Fruit fly (Drosophila melanogaster) whole organism, embryonic: ENCODE data around the gene CG34462.

ENCODE experiments used
- Ada2b ChIP-seq: fragments of 200-800 bp; sonication (Bioruptor generic); IDR thresholded peaks from 2 replicates; pipeline ENCODE4 v1.3.6; 2022; ENCODE audit warnings: missing biosample characterization, missing genetic modification characterization
- BEAF-32 ChIP-seq: fragments of 200-800 bp; sonication (Bioruptor generic); optimal IDR thresholded peaks from 3 replicates; lab custom pipeline; 2017; ENCODE audit warnings: missing biosample characterization, missing genetic modification characterization, mild to moderate bottlenecking, moderate library complexity, missing genetic modification reagents
- Blimp-1 ChIP-seq: fragments of 200-800 bp; sonication (Bioruptor generic); optimal IDR thresholded peaks from 3 replicates; lab custom pipeline; 2018; ENCODE audit warnings: missing biosample characterization, missing genetic modification characterization, mild to moderate bottlenecking, moderate library complexity, missing genetic modification reagents
- Bteb2 ChIP-seq: fragments of 200-800 bp; sonication (Bioruptor generic); optimal IDR thresholded peaks from 2 replicates; lab custom pipeline; 2016; ENCODE audit warnings: missing biosample characterization, missing genetic modification characterization
- CG10321 ChIP-seq: fragments of 200-800 bp; sonication (Bioruptor generic); IDR thresholded peaks from 2 replicates; pipeline ENCODE4 v1.3.6; 2022; ENCODE audit warnings: missing biosample characterization, missing genetic modification characterization
- CG11398 ChIP-seq: fragments of 200-800 bp; sonication (Bioruptor generic); optimal IDR thresholded peaks from 2 replicates; lab custom pipeline; 2016; ENCODE audit warnings: missing biosample characterization, missing genetic modification characterization
- CG13424 ChIP-seq: fragments of 200-800 bp; sonication (Bioruptor generic); optimal IDR thresholded peaks from 2 replicates; lab custom pipeline; 2019; ENCODE audit warnings: missing biosample characterization, mild to moderate bottlenecking, missing genetic modification characterization, moderate library complexity
- CG13624 ChIP-seq: fragments of 200-800 bp; sonication (Bioruptor generic); optimal IDR thresholded peaks from 2 replicates; lab custom pipeline; 2016; ENCODE audit warnings: missing biosample characterization, missing genetic modification characterization
- CG17612 ChIP-seq: fragments of 200-800 bp; sonication (Bioruptor generic); IDR thresholded peaks from 2 replicates; pipeline ENCODE4 v1.3.6; 2022; ENCODE audit warnings: missing biosample characterization, missing genetic modification characterization
- CG32767 ChIP-seq: fragments of 200-800 bp; sonication (Bioruptor generic); IDR thresholded peaks from 2 replicates; pipeline ENCODE4 v1.3.6; 2022; ENCODE audit warnings: missing biosample characterization, missing genetic modification characterization
- CG4707 ChIP-seq: fragments of 200-800 bp; sonication (Bioruptor generic); optimal IDR thresholded peaks from 2 replicates; lab custom pipeline; 2018; ENCODE audit warnings: missing biosample characterization, mild to moderate bottlenecking, missing genetic modification characterization, moderate library complexity
- CG7745 ChIP-seq: fragments of 200-800 bp; sonication (Bioruptor generic); optimal IDR thresholded peaks from 2 replicates; lab custom pipeline; 2018; ENCODE audit warnings: missing biosample characterization, mild to moderate bottlenecking, missing genetic modification characterization, moderate library complexity
- CG9609 ChIP-seq: fragments of 200-800 bp; sonication (Bioruptor generic); optimal IDR thresholded peaks from 3 replicates; lab custom pipeline; 2016; ENCODE audit warnings: missing biosample characterization, missing genetic modification characterization
- CG9932 ChIP-seq: fragments of 200-800 bp; sonication (Bioruptor generic); IDR thresholded peaks from 2 replicates; pipeline ENCODE4 v1.3.6; 2022; ENCODE audit warnings: missing biosample characterization, missing genetic modification characterization
- CHES-1-like ChIP-seq: fragments of 200-800 bp; sonication (Bioruptor generic); optimal IDR thresholded peaks from 2 replicates; lab custom pipeline; 2016; ENCODE audit warnings: missing biosample characterization, missing genetic modification characterization
- CkIIα-i1 ChIP-seq: fragments of 200-800 bp; sonication (Bioruptor generic); IDR thresholded peaks from 2 replicates; pipeline ENCODE4 v1.3.6; 2022; ENCODE audit warnings: missing biosample characterization, missing genetic modification characterization
- D ChIP-seq, 2 experiments: fragments of 200-800 bp in 1 of 2; fragments of >200 bp in 1 of 2; sonication (Bioruptor generic) in 1 of 2; optimal IDR thresholded peaks; 2 replicates in 1 of 2; 3 replicates in 1 of 2; lab custom pipeline; 2017; ENCODE audit warnings: mild to moderate bottlenecking in 1 of 2, missing biosample characterization in 1 of 2, missing genetic modification characterization in 1 of 2, missing genetic modification reagents in 1 of 2
- Dip2 ChIP-seq: fragments of 200-800 bp; sonication (Bioruptor generic); IDR thresholded peaks from 2 replicates; pipeline ENCODE4 v1.3.6; 2022; ENCODE audit warnings: missing biosample characterization, missing genetic modification characterization
- Eip74EF ChIP-seq, 2 experiments: fragments of 200-800 bp in 1 of 2; fragments of >200 bp in 1 of 2; sonication (Bioruptor generic) in 1 of 2; optimal IDR thresholded peaks; 2 replicates each; lab custom pipeline; 2017 to 2019; ENCODE audit warnings: missing biosample characterization in 2 of 2, missing genetic modification characterization in 2 of 2, mild to moderate bottlenecking in 1 of 2, moderate library complexity in 1 of 2
- Elba2 ChIP-seq: fragments of 200-800 bp; sonication (Bioruptor generic); optimal IDR thresholded peaks from 3 replicates; lab custom pipeline; 2016; ENCODE audit warnings: missing biosample characterization, missing genetic modification characterization
- Ets65A ChIP-seq: fragments of 200-800 bp; sonication (Bioruptor generic); peaks from one replicate; lab custom pipeline; 2016; ENCODE audit warnings: missing biosample characterization, missing genetic modification characterization
- Ets97D ChIP-seq: fragments of 200-800 bp; sonication (Bioruptor generic); optimal IDR thresholded peaks from 3 replicates; lab custom pipeline; 2016; ENCODE audit warnings: missing biosample characterization, missing genetic modification characterization
- Gsc ChIP-seq: fragments of 200-800 bp; sonication (Bioruptor generic); IDR thresholded peaks from 2 replicates; pipeline ENCODE4 v1.3.6; 2022; ENCODE audit warnings: missing biosample characterization, missing genetic modification characterization
- Hsf ChIP-seq: fragments of 200-800 bp; sonication (Bioruptor generic); optimal IDR thresholded peaks from 3 replicates; lab custom pipeline; 2016; ENCODE audit warnings: missing biosample characterization, missing genetic modification characterization
- Meics ChIP-seq: fragments of 200-800 bp; sonication (Bioruptor generic); optimal IDR thresholded peaks from 2 replicates; lab custom pipeline; 2017; ENCODE audit warnings: missing biosample characterization, mild to moderate bottlenecking, missing genetic modification characterization
- NFAT ChIP-seq: fragments of 200-800 bp; sonication (Bioruptor generic); IDR thresholded peaks from 2 replicates; pipeline ENCODE4 v1.3.6; 2022; ENCODE audit warnings: missing biosample characterization, missing genetic modification characterization
- Nf-YB ChIP-seq: fragments of 200-800 bp; sonication (Bioruptor generic); optimal IDR thresholded peaks from 3 replicates; lab custom pipeline; 2019; ENCODE audit warnings: missing biosample characterization, mild to moderate bottlenecking, missing genetic modification characterization, moderate library complexity
- Poxn ChIP-seq: fragments of 200-800 bp; sonication (Bioruptor generic); IDR thresholded peaks from 2 replicates; pipeline ENCODE4 v1.3.6; 2022; ENCODE audit warnings: missing biosample characterization, missing genetic modification characterization
- Spps ChIP-seq: fragments of 200-800 bp; sonication (Bioruptor generic); optimal IDR thresholded peaks from 2 replicates; lab custom pipeline; 2018; ENCODE audit warnings: missing biosample characterization, mild to moderate bottlenecking, missing genetic modification characterization
- aop ChIP-seq: fragments of 200-800 bp; sonication (Bioruptor generic); IDR thresholded peaks from 2 replicates; pipeline ENCODE4 v1.3.6; 2022; ENCODE audit warnings: missing biosample characterization, missing genetic modification characterization
- chinmo ChIP-seq: fragments of 200-800 bp; sonication (Bioruptor generic); IDR thresholded peaks from 4 replicates; pipeline ENCODE4 v1.3.6; 2022; ENCODE audit warnings: missing biosample characterization, missing genetic modification characterization; ENCODE audit not compliant: partially characterized antibody
- chn ChIP-seq: fragments of 200-800 bp; sonication (Bioruptor generic); optimal IDR thresholded peaks from 2 replicates; lab custom pipeline; 2016; ENCODE audit warnings: missing biosample characterization, missing genetic modification characterization
- ewg ChIP-seq: fragments of 200-800 bp; sonication (Bioruptor generic); optimal IDR thresholded peaks from 3 replicates; lab custom pipeline; 2017; ENCODE audit warnings: mild to moderate bottlenecking, missing biosample characterization, missing genetic modification reagents, missing genetic modification characterization
- ftz-f1 ChIP-seq: fragments of 200-800 bp; sonication (Bioruptor generic); optimal IDR thresholded peaks from 2 replicates; lab custom pipeline; 2016; ENCODE audit warnings: missing biosample characterization, missing genetic modification characterization
- gsb ChIP-seq: fragments of 200-800 bp; sonication (Bioruptor generic); IDR thresholded peaks from 2 replicates; pipeline ENCODE4 v1.3.6; 2022; ENCODE audit warnings: missing biosample characterization, missing genetic modification characterization
- h ChIP-seq: fragments of >200 bp; optimal IDR thresholded peaks from 2 replicates; lab custom pipeline; 2017
- jigr1 ChIP-seq: fragments of 200-800 bp; sonication (Bioruptor generic); IDR thresholded peaks from 3 replicates; pipeline ENCODE4 v1.3.6; 2022; ENCODE audit warnings: missing biosample characterization, missing genetic modification characterization
- kah ChIP-seq: fragments of 200-800 bp; sonication (Bioruptor generic); optimal IDR thresholded peaks from 2 replicates; lab custom pipeline; 2018; ENCODE audit warnings: missing biosample characterization, mild to moderate bottlenecking, missing genetic modification characterization
- lov ChIP-seq, 2 experiments: fragments of 200-800 bp in 1 of 2; fragments of >200 bp in 1 of 2; sonication (Bioruptor generic) in 1 of 2; IDR thresholded peaks in 1 of 2; optimal IDR thresholded peaks in 1 of 2; 2 replicates in 1 of 2; 3 replicates in 1 of 2; pipeline versions ENCODE4 v1.3.6 to Lab custom; 2017 to 2022; ENCODE audit warnings: missing biosample characterization in 1 of 2, missing genetic modification characterization in 1 of 2
- mirr ChIP-seq: fragments of 200-800 bp; sonication (Bioruptor generic); optimal IDR thresholded peaks from 3 replicates; lab custom pipeline; 2018; ENCODE audit warnings: missing biosample characterization, mild to moderate bottlenecking, missing genetic modification characterization
- nmo ChIP-seq: fragments of 200-800 bp; sonication (Bioruptor generic); optimal IDR thresholded peaks from 2 replicates; lab custom pipeline; 2018; ENCODE audit warnings: missing biosample characterization, mild to moderate bottlenecking, missing genetic modification characterization, moderate library complexity
- repo ChIP-seq: fragments of 200-800 bp; sonication (Bioruptor generic); optimal IDR thresholded peaks from 2 replicates; lab custom pipeline; 2016; ENCODE audit warnings: missing biosample characterization, missing genetic modification characterization
- row ChIP-seq: fragments of 200-800 bp; sonication (Bioruptor generic); IDR thresholded peaks from 3 replicates; pipeline ENCODE4 v1.3.6; 2022; ENCODE audit warnings: missing biosample characterization, missing genetic modification characterization
- sc ChIP-seq, 3 experiments: fragments of >200 bp in 2 of 3; fragments of 200-800 bp in 1 of 3; sonication (Bioruptor generic) in 1 of 3; optimal IDR thresholded peaks; 2 replicates in 2 of 3; 3 replicates in 1 of 3; lab custom pipeline; 2017; ENCODE audit warnings: mild to moderate bottlenecking in 1 of 3, missing biosample characterization in 1 of 3, missing genetic modification characterization in 1 of 3, missing genetic modification reagents in 1 of 3
- schlank ChIP-seq: fragments of 200-800 bp; sonication (Bioruptor generic); optimal IDR thresholded peaks from 2 replicates; lab custom pipeline; 2018; ENCODE audit warnings: missing biosample characterization, mild to moderate bottlenecking, missing genetic modification characterization
- scrt ChIP-seq: fragments of 200-800 bp; sonication (Bioruptor generic); optimal IDR thresholded peaks from 2 replicates; lab custom pipeline; 2018; ENCODE audit warnings: missing biosample characterization, mild to moderate bottlenecking, missing genetic modification characterization, moderate library complexity
- sima ChIP-seq: fragments of 200-800 bp; sonication (Bioruptor generic); optimal IDR thresholded peaks from 2 replicates; lab custom pipeline; 2016; ENCODE audit warnings: missing biosample characterization, missing genetic modification characterization
- wek ChIP-seq: fragments of 200-800 bp; sonication (Bioruptor generic); optimal IDR thresholded peaks from 3 replicates; lab custom pipeline; 2018; ENCODE audit warnings: missing biosample characterization, mild to moderate bottlenecking, missing genetic modification characterization, moderate library complexity
- z ChIP-seq: fragments of 200-800 bp; sonication (Bioruptor generic); IDR thresholded peaks from 3 replicates; pipeline ENCODE4 v1.3.6; 2022; ENCODE audit warnings: missing biosample characterization, missing genetic modification characterization

CG34462 gene

dm6 chr3L:8315141-8315816, 13.1 kb upstream of the CG34462 start, which contains the start of gene Cpsf6 (continued):
- TF ChIP-seq lov (optimal IDR thresholded peaks at IDR 0.05; lab: Kevin White, UChicago): no peak
- TF ChIP-seq lov (GFP tag; IDR thresholded peaks at IDR 0.05; lab: Robert Waterston, UW): no peak
- TF ChIP-seq ewg (GFP tag; lab: Kevin White, UChicago): peak; percentile 19
- TF ChIP-seq gsb (GFP tag; lab: Robert Waterston, UW): no peak
- peak; percentile 31 for TF ChIP-seq mirr (GFP tag; lab: Kevin White, UChicago)
- no peak for TF ChIP-seq h
- TF ChIP-seq BEAF-32 (GFP tag; lab: Kevin White, UChicago): peak; percentile 54
- TF ChIP-seq sc (optimal IDR thresholded peaks at IDR 0.05; lab: Kevin White, UChicago): no peak
- no peak for TF ChIP-seq sc (GFP tag; optimal IDR thresholded peaks at IDR 0.05; lab: Kevin White, UChicago)
- peak; percentile 11 for TF ChIP-seq Nf-YB
- no peak for TF ChIP-seq Gsc
- no peak for TF ChIP-seq CG17612 (GFP tag; lab: Robert Waterston, UW)
- TF ChIP-seq Bteb2 (GFP tag; lab: Kevin White, UChicago): peak; percentile 35
- TF ChIP-seq CG32767 (GFP tag; lab: Robert Waterston, UW): peak; percentile 94
- TF ChIP-seq Elba2 (GFP tag; lab: Kevin White, UChicago): peak; percentile 16
- no peak for TF ChIP-seq CG11398 (GFP tag; lab: Kevin White, UChicago)
- TF ChIP-seq Meics (GFP tag; lab: Kevin White, UChicago): no peak
- TF ChIP-seq wek (GFP tag; lab: Kevin White, UChicago): peak; percentile 99
- TF ChIP-seq ftz-f1 (GFP tag; lab: Kevin White, UChicago): no peak
- peak; percentile 66 for TF ChIP-seq CHES-1-like (GFP tag; lab: Kevin White, UChicago)
- TF ChIP-seq Eip74EF (GFP tag; optimal IDR thresholded peaks at IDR 0.05; lab: Kevin White, UChicago): no peak
- no peak for TF ChIP-seq kah
- no peak for TF ChIP-seq schlank (tag; lab: Kevin White, UChicago)
- TF ChIP-seq chn (GFP tag; lab: Kevin White, UChicago): peak; percentile 6
- peak; percentile 49 for TF ChIP-seq Ets97D (GFP tag; lab: Kevin White, UChicago)
- no peak for TF ChIP-seq Poxn (GFP tag; lab: Robert Waterston, UW)
- no peak for TF ChIP-seq CG13624
- no peak; the same call in 1 of the 2 replicates for TF ChIP-seq NFAT (GFP tag; lab: Robert Waterston, UW)
- TF ChIP-seq Spps (tag; lab: Kevin White, UChicago): peak; percentile 38
- TF ChIP-seq CG7745 (tag; lab: Kevin White, UChicago): no peak
- TF ChIP-seq aop (GFP tag; lab: Robert Waterston, UW): no peak
- TF ChIP-seq row: peak; percentile 85
- no peak for TF ChIP-seq CkIIα-i1 (GFP tag; lab: Robert Waterston, UW)
- peak; percentile 80 for TF ChIP-seq nmo (GFP tag; lab: Kevin White, UChicago)
- no peak for TF ChIP-seq CG10321
- peak; percentile 61 for TF ChIP-seq Hsf (GFP tag; lab: Kevin White, UChicago)
- TF ChIP-seq Ets65A (GFP tag; lab: Kevin White, UChicago): peak; percentile 91
- peak; percentile 67 for TF ChIP-seq Ada2b (GFP tag; lab: Robert Waterston, UW)
- TF ChIP-seq z (GFP tag; lab: Robert Waterston, UW): no peak
- TF ChIP-seq CG9609: peak; percentile 31
- TF ChIP-seq Blimp-1 (GFP tag; lab: Kevin White, UChicago): no peak
- TF ChIP-seq Dip2 (GFP tag; lab: Robert Waterston, UW): no peak
- no peak for TF ChIP-seq D (optimal IDR thresholded peaks at IDR 0.05; lab: Kevin White, UChicago)
- TF ChIP-seq D (GFP tag; optimal IDR thresholded peaks at IDR 0.05; lab: Kevin White, UChicago): peak; percentile 30
- TF ChIP-seq jigr1: no peak
- TF ChIP-seq CG4707: no peak
- peak; percentile 1 for TF ChIP-seq scrt (GFP tag; lab: Kevin White, UChicago)
- TF ChIP-seq chinmo (GFP tag; lab: Robert Waterston, UW): peak; percentile 56; the same call in 1 of the 4 replicates
- TF ChIP-seq CG13424 (tag; lab: Kevin White, UChicago): peak; percentile 79
- TF ChIP-seq sima (GFP tag; lab: Kevin White, UChicago): no peak
- TF ChIP-seq CG9932: peak; percentile 70
- no peak for TF ChIP-seq repo (GFP tag; lab: Kevin White, UChicago)
